Fruit fly (Drosophila melanogaster) whole organism, embryonic: ENCODE measurements around the gene scpr-A.
A peak's percentile ranks its signal among the peaks of the same experiment; 100 is the strongest.

ENCODE experiments used
- Blimp-1 ChIP-seq: fragments of 200-800 bp; sonication (Bioruptor generic); optimal IDR thresholded peaks from 3 replicates; lab custom pipeline; 2018; ENCODE audit warnings: missing biosample characterization, missing genetic modification characterization, mild to moderate bottlenecking, moderate library complexity, missing genetic modification reagents
- CG10431 ChIP-seq: fragments of 200-800 bp; sonication (Bioruptor generic); optimal IDR thresholded peaks from 3 replicates; lab custom pipeline; 2018; ENCODE audit warnings: missing biosample characterization, mild to moderate bottlenecking, missing genetic modification characterization
- CG10462 ChIP-seq: fragments of 200-800 bp; sonication (Bioruptor generic); optimal IDR thresholded peaks from 2 replicates; lab custom pipeline; 2016; ENCODE audit warnings: missing biosample characterization, missing genetic modification characterization
- CG11247 ChIP-seq: fragments of 200-800 bp; sonication (Bioruptor generic); IDR thresholded peaks from 2 replicates; pipeline ENCODE4 v1.3.6; 2022; ENCODE audit warnings: missing biosample characterization, missing genetic modification characterization
- CG11695 ChIP-seq: fragments of 200-800 bp; sonication (Bioruptor generic); IDR thresholded peaks from 3 replicates; pipeline ENCODE4 v1.3.6; 2022; ENCODE audit warnings: missing biosample characterization, missing genetic modification characterization
- CG12104 ChIP-seq: fragments of 200-800 bp; sonication (Bioruptor generic); optimal IDR thresholded peaks from 3 replicates; lab custom pipeline; 2016; ENCODE audit warnings: missing biosample characterization, missing genetic modification characterization
- CG14710 ChIP-seq: fragments of 200-800 bp; sonication (Bioruptor generic); optimal IDR thresholded peaks from 3 replicates; lab custom pipeline; 2019; ENCODE audit warnings: missing biosample characterization, mild to moderate bottlenecking, missing genetic modification characterization, moderate library complexity
- CG14965 ChIP-seq: fragments of 200-800 bp; sonication (Bioruptor generic); optimal IDR thresholded peaks from 2 replicates; lab custom pipeline; 2016; ENCODE audit warnings: missing biosample characterization, missing genetic modification characterization, borderline replicate concordance
- CG18476 ChIP-seq: fragments of 200-800 bp; sonication (Bioruptor generic); optimal IDR thresholded peaks from 2 replicates; lab custom pipeline; 2016; ENCODE audit warnings: missing biosample characterization, mild to moderate bottlenecking, missing genetic modification characterization
- CG2202 ChIP-seq: fragments of 200-800 bp; sonication (Bioruptor generic); optimal IDR thresholded peaks from 2 replicates; lab custom pipeline; 2018; ENCODE audit warnings: missing biosample characterization, mild to moderate bottlenecking, missing genetic modification characterization
- CG30431 ChIP-seq: fragments of 200-800 bp; sonication (Bioruptor generic); optimal IDR thresholded peaks from 2 replicates; lab custom pipeline; 2017; ENCODE audit warnings: missing biosample characterization, missing genetic modification characterization
- CG3065 ChIP-seq: fragments of 200-800 bp; sonication (Bioruptor generic); optimal IDR thresholded peaks from 2 replicates; lab custom pipeline; 2016; ENCODE audit warnings: missing biosample characterization, missing genetic modification characterization
- CG32772 ChIP-seq: fragments of 200-800 bp; sonication (Bioruptor generic); IDR thresholded peaks from 2 replicates; pipeline ENCODE4 v1.3.6; 2022; ENCODE audit warnings: missing biosample characterization, missing genetic modification characterization
- CG3847 ChIP-seq: fragments of 200-800 bp; sonication (Bioruptor generic); IDR thresholded peaks from 2 replicates; pipeline ENCODE4 v1.3.6; 2022; ENCODE audit warnings: missing biosample characterization, missing genetic modification characterization
- CG3995 ChIP-seq: fragments of 200-800 bp; sonication (Bioruptor generic); optimal IDR thresholded peaks from 3 replicates; lab custom pipeline; 2016; ENCODE audit warnings: missing biosample characterization, missing genetic modification characterization
- CG4328 ChIP-seq: fragments of 200-800 bp; sonication (Bioruptor generic); optimal IDR thresholded peaks from 3 replicates; lab custom pipeline; 2017; ENCODE audit warnings: missing biosample characterization, missing genetic modification reagents, missing genetic modification characterization
- CG43689 ChIP-seq: fragments of 200-800 bp; sonication (Bioruptor generic); IDR thresholded peaks from 2 replicates; pipeline ENCODE4 v1.3.6; 2022; ENCODE audit warnings: missing biosample characterization, missing genetic modification characterization
- CG6254 ChIP-seq: fragments of 200-800 bp; sonication (Bioruptor generic); optimal IDR thresholded peaks from 3 replicates; lab custom pipeline; 2017; ENCODE audit warnings: mild to moderate bottlenecking, missing biosample characterization, missing genetic modification reagents, missing genetic modification characterization
- CG8359 ChIP-seq: fragments of 200-800 bp; sonication (Bioruptor generic); optimal IDR thresholded peaks from 2 replicates; lab custom pipeline; 2017; ENCODE audit warnings: missing biosample characterization, mild to moderate bottlenecking, missing genetic modification characterization, borderline replicate concordance
- CG9876 ChIP-seq: fragments of 200-800 bp; sonication (Bioruptor generic); optimal IDR thresholded peaks from 2 replicates; lab custom pipeline; 2016; ENCODE audit warnings: missing biosample characterization, missing genetic modification characterization
- Hand ChIP-seq: fragments of 200-800 bp; sonication (Bioruptor generic); optimal IDR thresholded peaks from 2 replicates; lab custom pipeline; 2017; ENCODE audit warnings: mild to moderate bottlenecking, missing biosample characterization, missing genetic modification reagents, missing genetic modification characterization
- Mes4 ChIP-seq: fragments of 200-800 bp; sonication (Bioruptor generic); optimal IDR thresholded peaks from 2 replicates; lab custom pipeline; 2016; ENCODE audit warnings: missing biosample characterization, missing genetic modification characterization
- Mrtf ChIP-seq: fragments of 200-800 bp; sonication (Bioruptor generic); IDR thresholded peaks from 3 replicates; pipeline ENCODE4 v1.3.6; 2022; ENCODE audit warnings: missing biosample characterization, missing genetic modification characterization
- NC2α ChIP-seq: fragments of 200-800 bp; sonication (Bioruptor generic); optimal IDR thresholded peaks from 2 replicates; lab custom pipeline; 2016; ENCODE audit warnings: missing biosample characterization, missing genetic modification characterization
- NK7.1 ChIP-seq: fragments of 200-800 bp; sonication (Bioruptor generic); optimal IDR thresholded peaks from 3 replicates; lab custom pipeline; 2016; ENCODE audit warnings: missing biosample characterization, missing genetic modification characterization
- Neu2 ChIP-seq: fragments of 200-800 bp; sonication (Bioruptor generic); optimal IDR thresholded peaks from 3 replicates; lab custom pipeline; 2016; ENCODE audit warnings: missing biosample characterization, missing genetic modification characterization, borderline replicate concordance
- Nf-YA ChIP-seq: fragments of 200-800 bp; sonication (Bioruptor generic); IDR thresholded peaks from 2 replicates; pipeline ENCODE4 v1.3.6; 2022; ENCODE audit warnings: missing biosample characterization, missing genetic modification characterization
- NfI ChIP-seq: fragments of 200-800 bp; sonication (Bioruptor generic); optimal IDR thresholded peaks from 3 replicates; lab custom pipeline; 2018; ENCODE audit warnings: missing biosample characterization, mild to moderate bottlenecking, missing genetic modification characterization, moderate library complexity
- Sin3A ChIP-seq: fragments of >200 bp; optimal IDR thresholded peaks from 2 replicates; lab custom pipeline; 2018
- Tbp ChIP-seq: fragments of >200 bp; optimal IDR thresholded peaks from 2 replicates; lab custom pipeline; 2018; ENCODE audit warnings: missing biosample characterization, missing genetic modification characterization
- Trl ChIP-seq, 3 experiments: fragments of >200 bp in 2 of 3; fragments of 200-800 bp in 1 of 3; sonication (Bioruptor generic) in 1 of 3; optimal IDR thresholded peaks; 2 replicates in 1 of 3; 3 replicates in 2 of 3; lab custom pipeline; 2016 to 2017; ENCODE audit warnings: missing biosample characterization in 1 of 3, missing genetic modification characterization in 1 of 3
- ap ChIP-seq: fragments of 200-800 bp; sonication (Bioruptor generic); IDR thresholded peaks from 2 replicates; pipeline ENCODE4 v1.3.6; 2022; ENCODE audit warnings: missing biosample characterization, missing genetic modification characterization
- bbx ChIP-seq: fragments of 200-800 bp; sonication (Bioruptor generic); IDR thresholded peaks from 2 replicates; pipeline ENCODE4 v1.3.6; 2022; ENCODE audit warnings: missing biosample characterization, missing genetic modification characterization; ENCODE audit not compliant: partially characterized antibody
- cas ChIP-seq: fragments of 200-800 bp; sonication (Bioruptor generic); IDR thresholded peaks from 2 replicates; pipeline ENCODE4 v1.3.6; 2022; ENCODE audit warnings: missing biosample characterization, missing genetic modification characterization
- dysf ChIP-seq: fragments of 200-800 bp; sonication (Bioruptor generic); IDR thresholded peaks from 3 replicates; pipeline ENCODE4 v1.3.6; 2022; ENCODE audit warnings: missing biosample characterization, missing genetic modification characterization
- fru ChIP-seq: fragments of >200 bp; optimal IDR thresholded peaks from 2 replicates; lab custom pipeline; 2017
- ftz-f1 ChIP-seq: fragments of 200-800 bp; sonication (Bioruptor generic); optimal IDR thresholded peaks from 2 replicates; lab custom pipeline; 2016; ENCODE audit warnings: missing biosample characterization, missing genetic modification characterization
- grn ChIP-seq: fragments of 200-800 bp; sonication (Bioruptor generic); optimal IDR thresholded peaks from 3 replicates; lab custom pipeline; 2017; ENCODE audit warnings: missing biosample characterization, missing genetic modification characterization
- hbn ChIP-seq: fragments of 200-800 bp; sonication (Bioruptor generic); IDR thresholded peaks from 2 replicates; pipeline ENCODE4 v1.3.6; 2022; ENCODE audit warnings: missing biosample characterization, missing genetic modification characterization; ENCODE audit not compliant: partially characterized antibody
- jing ChIP-seq: fragments of 200-800 bp; sonication (Bioruptor generic); optimal IDR thresholded peaks from 2 replicates; lab custom pipeline; 2018; ENCODE audit warnings: missing biosample characterization, mild to moderate bottlenecking, missing genetic modification characterization
- lab ChIP-seq: fragments of 200-800 bp; sonication (Bioruptor generic); optimal IDR thresholded peaks from 3 replicates; lab custom pipeline; 2017; ENCODE audit warnings: missing biosample characterization, missing genetic modification characterization, mild to moderate bottlenecking, moderate library complexity, missing genetic modification reagents
- lbe ChIP-seq: fragments of 200-800 bp; sonication (Bioruptor generic); optimal IDR thresholded peaks from 2 replicates; lab custom pipeline; 2016; ENCODE audit warnings: missing biosample characterization, mild to moderate bottlenecking, missing genetic modification characterization
- lilli ChIP-seq: fragments of 200-800 bp; sonication (Bioruptor generic); optimal IDR thresholded peaks from 3 replicates; lab custom pipeline; 2016; ENCODE audit warnings: missing biosample characterization, missing genetic modification characterization
- lola ChIP-seq, 3 experiments: fragments of >200 bp in 2 of 3; fragments of 200-800 bp in 1 of 3; sonication (Bioruptor generic) in 1 of 3; optimal IDR thresholded peaks; 2 replicates each; lab custom pipeline; 2017 to 2019; ENCODE audit warnings: missing biosample characterization in 3 of 3, missing genetic modification characterization in 3 of 3, mild to moderate bottlenecking in 1 of 3, moderate library complexity in 1 of 3
- otp ChIP-seq: fragments of 200-800 bp; sonication (Bioruptor generic); IDR thresholded peaks from 3 replicates; pipeline ENCODE4, ENCODE4 v1.3.6; 2022; ENCODE audit warnings: missing biosample characterization, missing genetic modification characterization
- pita ChIP-seq: fragments of 200-800 bp; sonication (Bioruptor generic); optimal IDR thresholded peaks from 2 replicates; lab custom pipeline; 2017; ENCODE audit warnings: missing biosample characterization, mild to moderate bottlenecking, missing genetic modification characterization
- psq ChIP-seq: fragments of 200-800 bp; sonication (Bioruptor generic); optimal IDR thresholded peaks from 2 replicates; lab custom pipeline; 2017; ENCODE audit warnings: missing biosample characterization, missing genetic modification characterization
- run ChIP-seq: fragments of 200-800 bp; sonication (Bioruptor generic); optimal IDR thresholded peaks from 3 replicates; lab custom pipeline; 2018; ENCODE audit warnings: missing biosample characterization, mild to moderate bottlenecking, missing genetic modification characterization
- sna ChIP-seq: fragments of 200-800 bp; sonication (Bioruptor generic); IDR thresholded peaks from 2 replicates; pipeline ENCODE4 v1.3.6; 2022; ENCODE audit warnings: missing biosample characterization, missing genetic modification characterization; ENCODE audit not compliant: partially characterized antibody
- tin ChIP-seq: fragments of 200-800 bp; sonication (Bioruptor generic); optimal IDR thresholded peaks from 3 replicates; lab custom pipeline; 2016; ENCODE audit warnings: missing biosample characterization, missing genetic modification characterization
- tio ChIP-seq: fragments of 200-800 bp; sonication (Bioruptor generic); optimal IDR thresholded peaks from 2 replicates; lab custom pipeline; 2017; ENCODE audit warnings: missing biosample characterization, missing genetic modification characterization, inconsistent platforms

Gene scpr-A

DNA sequence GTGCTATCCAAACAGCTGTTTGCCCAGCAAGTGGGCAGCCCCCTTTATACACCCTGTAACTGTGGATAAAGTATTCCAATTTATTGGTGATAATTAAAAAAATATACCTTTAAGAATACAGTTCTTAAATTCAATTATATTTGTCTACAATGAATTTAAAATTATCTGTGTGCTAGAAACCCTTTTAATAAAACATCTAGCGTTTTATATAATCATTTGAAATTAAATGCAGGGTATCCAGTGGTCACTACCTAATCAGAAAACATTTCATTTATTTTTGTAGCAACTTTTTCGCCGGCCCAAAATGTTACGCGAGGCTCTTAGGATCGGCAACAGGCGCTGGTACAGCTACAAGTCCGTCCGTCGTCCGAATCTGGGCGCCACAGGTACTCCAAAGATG lies 14.5 kb upstream of the scpr-A start, which contains the start of gene CG17726 (continued):
- TF ChIP-seq CG32772 (peak; percentile 98), lola (GFP tag; optimal IDR thresholded peaks at IDR 0.05; lab: Kevin White, UChicago) (peak in 1 of 3 experiments; percentile 98), Nf-YA (peak; percentile 96), Mrtf (GFP tag; lab: Robert Waterston, UW) (peak; percentile 96), psq (GFP tag; lab: Kevin White, UChicago) (peak; percentile 88), lilli (peak; percentile 96), jing (GFP tag; lab: Kevin White, UChicago) (peak; percentile 92), CG6254 (GFP tag; lab: Kevin White, UChicago) (peak; percentile 92), CG2202 (peak; percentile 95), NK7.1 (GFP tag; lab: Kevin White, UChicago) (peak; percentile 82), otp (peak; percentile 98), Trl (optimal IDR thresholded peaks at IDR 0.05; lab: Kevin White, UChicago) (no peak), Trl (GFP tag; optimal IDR thresholded peaks at IDR 0.05; lab: Kevin White, UChicago) (peak; percentile 88), Hand (GFP tag; lab: Kevin White, UChicago) (peak; percentile 92), CG3847 (GFP tag; lab: Robert Waterston, UW) (peak; percentile 97), CG4328 (GFP tag; lab: Kevin White, UChicago) (peak; percentile 55), ftz-f1 (GFP tag; lab: Kevin White, UChicago) (peak; percentile 44), Mes4 (peak; percentile 89), cas (GFP tag; lab: Robert Waterston, UW) (peak; percentile 96), CG3065 (GFP tag; lab: Kevin White, UChicago) (peak; percentile 93), dysf (GFP tag; lab: Robert Waterston, UW) (peak; percentile 98), CG43689 (GFP tag; lab: Robert Waterston, UW) (peak; percentile 97), run (tag; lab: Kevin White, UChicago) (peak; percentile 96), CG9876 (GFP tag; lab: Kevin White, UChicago) (peak; percentile 52), grn (peak; percentile 70), CG8359 (peak; percentile 83), hbn (no peak), NfI (GFP tag; lab: Kevin White, UChicago) (peak; percentile 96), Neu2 (GFP tag; lab: Kevin White, UChicago) (no peak), sna (GFP tag; lab: Robert Waterston, UW) (no peak), lab (GFP tag; lab: Kevin White, UChicago) (no peak), CG14710 (tag; lab: Kevin White, UChicago) (peak; percentile 97), CG18476 (GFP tag; lab: Kevin White, UChicago) (peak; percentile 96), bbx (no peak), CG11695 (GFP tag; lab: Robert Waterston, UW) (peak; percentile 98), tin (GFP tag; lab: Kevin White, UChicago) (peak; percentile 95), fru (lab: Kevin White, UChicago) (no peak), CG12104 (peak; percentile 89), tio (GFP tag; lab: Kevin White, UChicago) (no peak), CG30431 (peak; percentile 91), NC2α (GFP tag; lab: Kevin White, UChicago) (peak; percentile 77), CG3995 (peak; percentile 74), Blimp-1 (GFP tag; lab: Kevin White, UChicago) (peak; percentile 94), lbe (peak; percentile 83), ap (GFP tag; lab: Robert Waterston, UW) (peak; percentile 99), CG10462 (GFP tag; lab: Kevin White, UChicago) (peak; percentile 96), pita (GFP tag; lab: Kevin White, UChicago) (no peak), CG11247 (GFP tag; lab: Robert Waterston, UW) (peak; percentile 96), Tbp (no peak), CG14965 (GFP tag; lab: Kevin White, UChicago) (no peak), CG10431 (GFP tag; lab: Kevin White, UChicago) (peak; percentile 91), Sin3A (lab: Kevin White, UChicago) (no peak)
